Worm (Caenorhabditis elegans) whole organism, L3 larva: Measurements from ENCODE around the gene sid-3.

Experiments
- ama-1 ChIP-seq: fragments of 150-350 bp; optimal IDR thresholded peaks from 2 replicates; lab custom pipeline; 2018
- elt-2 ChIP-seq: sonication (generic microtip); optimal IDR thresholded peaks from 2 replicates; lab custom pipeline; 2016; ENCODE audit warnings: missing genetic modification reagents, mild to moderate bottlenecking, missing genetic modification characterization, missing compliant biosample characterization
- fos-1 ChIP-seq: fragments of 150-350 bp; optimal IDR thresholded peaks from 2 replicates; lab custom pipeline; 2014; ENCODE audit warnings: missing biosample characterization, missing genetic modification characterization
- mdl-1 ChIP-seq: fragments of 150-350 bp; optimal IDR thresholded peaks from 2 replicates; lab custom pipeline; 2014; ENCODE audit warnings: missing biosample characterization, missing genetic modification characterization
- pqm-1 ChIP-seq: fragments of 150-350 bp; optimal IDR thresholded peaks from 2 replicates; lab custom pipeline; 2017; ENCODE audit warnings: missing biosample characterization, missing genetic modification characterization, inconsistent platforms
- tbx-2 ChIP-seq: sonication (generic microtip); optimal IDR thresholded peaks from 2 replicates; lab custom pipeline; 2016; ENCODE audit warnings: mild to moderate bottlenecking, missing genetic modification characterization, missing compliant biosample characterization
- unc-39 ChIP-seq: sonication (generic microtip); optimal IDR thresholded peaks from 4 replicates; lab custom pipeline; 2017; ENCODE audit warnings: missing biosample characterization, missing genetic modification characterization
- ztf-11 ChIP-seq: fragments of 150-350 bp; optimal IDR thresholded peaks from 2 replicates; lab custom pipeline; 2014; ENCODE audit warnings: missing biosample characterization, missing genetic modification characterization
- ztf-4 ChIP-seq: fragments of 150-350 bp; optimal IDR thresholded peaks from 2 replicates; lab custom pipeline; 2014; ENCODE audit warnings: missing biosample characterization, missing genetic modification characterization

DNA sequence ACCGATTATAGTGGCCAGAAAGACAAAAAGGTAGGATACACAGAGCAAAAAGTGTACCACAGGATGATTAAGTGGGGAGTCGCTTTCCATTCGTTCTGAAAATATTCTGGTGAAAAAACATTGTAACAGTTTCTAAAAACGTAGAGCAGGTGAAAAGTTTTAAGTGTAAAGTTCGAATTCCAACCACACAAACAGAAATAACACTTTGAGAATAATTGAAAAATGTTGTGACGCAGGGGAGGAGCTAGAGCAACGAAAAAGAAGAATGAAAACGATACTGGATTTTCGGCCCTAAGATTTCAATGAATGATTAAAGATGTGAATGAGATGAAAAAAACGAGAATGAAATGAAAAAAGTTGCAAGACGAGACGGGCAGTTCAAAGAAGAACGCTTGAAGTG is 28.3 kb upstream of the sid-3 start, which contains the start of gene npr-21:
- TF ChIP-seq tbx-2, result no peak
- no peak for TF ChIP-seq fos-1 (tag; lab: Kevin White, UChicago)
- TF ChIP-seq pqm-1 (tag; lab: Kevin White, UChicago), result no peak
- TF ChIP-seq ama-1 (lab: Kevin White, UChicago), result no peak
- no peak for TF ChIP-seq mdl-1 (tag; lab: Kevin White, UChicago)
- TF ChIP-seq unc-39 (tag; lab: Kevin White, UChicago), result no peak
- TF ChIP-seq elt-2, result no peak
- no peak for TF ChIP-seq ztf-11 (tag; lab: Kevin White, UChicago)
- TF ChIP-seq ztf-4 (tag; lab: Kevin White, UChicago), result no peak
